Worm (Caenorhabditis elegans) whole organism, early embryonic: ENCODE measurements around the gene pgph-1.

ENCODE experiments used
- B0310.2 ChIP-seq: sonication (generic microtip); optimal IDR thresholded peaks from 2 replicates; lab custom pipeline; 2016; ENCODE audit warnings: mild to moderate bottlenecking, missing genetic modification characterization, missing compliant biosample characterization
- F13C5.2 ChIP-seq: sonication (generic microtip); optimal IDR thresholded peaks from 2 replicates; lab custom pipeline; 2017; ENCODE audit warnings: mild to moderate bottlenecking, missing genetic modification characterization, inconsistent platforms, missing compliant biosample characterization
- aly-1 ChIP-seq: sonication (generic microtip); optimal IDR thresholded peaks from 2 replicates; lab custom pipeline; 2016; ENCODE audit warnings: missing genetic modification characterization, missing compliant biosample characterization
- ama-1 ChIP-seq: fragments of 150-350 bp; optimal IDR thresholded peaks from 2 replicates; lab custom pipeline; 2014
- ceh-13 ChIP-seq: fragments of 200-800 bp; sonication (Bioruptor generic); optimal IDR thresholded peaks from 2 replicates; lab custom pipeline; 2018; ENCODE audit warnings: mild to moderate bottlenecking, missing genetic modification characterization, missing compliant biosample characterization
- ceh-36 ChIP-seq: sonication (generic microtip); optimal IDR thresholded peaks from 2 replicates; lab custom pipeline; 2016; ENCODE audit warnings: missing genetic modification characterization, inconsistent platforms, missing compliant biosample characterization
- ets-7 ChIP-seq: sonication (generic microtip); optimal IDR thresholded peaks from 2 replicates; lab custom pipeline; 2016; ENCODE audit warnings: missing genotype, missing genetic modification characterization, missing compliant biosample characterization
- flt-1 ChIP-seq: fragments of 200-800 bp; sonication (Bioruptor generic); IDR thresholded peaks from 2 replicates; pipeline ENCODE4 v1.3.6; 2022; ENCODE audit warnings: missing genetic modification characterization, missing compliant biosample characterization
- hmbx-1 ChIP-seq: sonication (generic microtip); optimal IDR thresholded peaks from 2 replicates; lab custom pipeline; 2016; ENCODE audit warnings: mild to moderate bottlenecking, missing genetic modification characterization, missing compliant biosample characterization
- hmg-4 ChIP-seq: fragments of 200-800 bp; sonication (Bioruptor generic); optimal IDR thresholded peaks from 2 replicates; lab custom pipeline; 2018; ENCODE audit warnings: mild to moderate bottlenecking, missing genetic modification characterization, missing compliant biosample characterization
- hnd-1 ChIP-seq: sonication (generic microtip); optimal IDR thresholded peaks from 2 replicates; lab custom pipeline; 2016; ENCODE audit warnings: missing genetic modification characterization, missing compliant biosample characterization
- pes-1 ChIP-seq: fragments of 200-800 bp; sonication (Bioruptor generic); IDR thresholded peaks from 2 replicates; pipeline ENCODE4 v1.3.6; 2022; ENCODE audit warnings: missing genetic modification reagents, missing genetic modification characterization, missing compliant biosample characterization
- scrt-1 ChIP-seq: fragments of 200-800 bp; sonication (Bioruptor generic); IDR thresholded peaks from 2 replicates; pipeline ENCODE4 v1.3.6; 2022; ENCODE audit warnings: missing genetic modification characterization, missing compliant biosample characterization
- sea-1 ChIP-seq: fragments of 200-800 bp; sonication (Bioruptor generic); conservative IDR thresholded peaks from 2 replicates; pipeline ENCODE4 v1.3.6; 2022; ENCODE audit warnings: missing genetic modification characterization, missing compliant biosample characterization
- tbx-11 ChIP-seq: fragments of 200-800 bp; sonication (Bioruptor generic); IDR thresholded peaks from 2 replicates; pipeline ENCODE4 v1.3.6; 2022; ENCODE audit warnings: missing genetic modification characterization, missing compliant biosample characterization
- tbx-37 ChIP-seq: fragments of 200-800 bp; sonication (Bioruptor generic); conservative IDR thresholded peaks from 2 replicates; pipeline ENCODE4 v1.3.6; 2022; ENCODE audit warnings: missing genetic modification reagents, missing genetic modification characterization, missing compliant biosample characterization
- tra-4 ChIP-seq: sonication (generic microtip); optimal IDR thresholded peaks from 2 replicates; lab custom pipeline; 2017; ENCODE audit warnings: missing genetic modification characterization, missing compliant biosample characterization

The pgph-1 gene

DNA sequence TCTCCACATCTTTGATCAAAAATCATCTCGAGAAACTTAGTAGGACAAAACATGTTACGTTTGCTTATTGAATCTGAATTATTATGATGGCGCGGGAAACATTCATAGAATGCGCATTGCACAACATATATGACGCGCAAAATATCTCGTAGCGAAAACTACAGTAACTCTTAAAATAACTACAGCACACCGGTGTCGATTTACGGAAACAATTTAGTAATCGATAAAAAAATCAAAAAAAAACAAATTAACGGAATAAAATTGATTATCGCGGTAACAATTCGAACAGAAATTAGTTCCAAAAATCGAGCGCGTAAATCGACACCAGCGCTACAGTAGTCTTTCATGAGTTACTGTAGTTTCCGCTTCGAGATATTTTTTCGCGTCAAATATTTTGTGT lies 31.2 kb downstream of the pgph-1 start:
- TF ChIP-seq ceh-36 (no peak), pes-1 (no peak), aly-1 (tag; lab: Kevin White, UChicago) (no peak), tbx-11 (no peak)

DNA sequence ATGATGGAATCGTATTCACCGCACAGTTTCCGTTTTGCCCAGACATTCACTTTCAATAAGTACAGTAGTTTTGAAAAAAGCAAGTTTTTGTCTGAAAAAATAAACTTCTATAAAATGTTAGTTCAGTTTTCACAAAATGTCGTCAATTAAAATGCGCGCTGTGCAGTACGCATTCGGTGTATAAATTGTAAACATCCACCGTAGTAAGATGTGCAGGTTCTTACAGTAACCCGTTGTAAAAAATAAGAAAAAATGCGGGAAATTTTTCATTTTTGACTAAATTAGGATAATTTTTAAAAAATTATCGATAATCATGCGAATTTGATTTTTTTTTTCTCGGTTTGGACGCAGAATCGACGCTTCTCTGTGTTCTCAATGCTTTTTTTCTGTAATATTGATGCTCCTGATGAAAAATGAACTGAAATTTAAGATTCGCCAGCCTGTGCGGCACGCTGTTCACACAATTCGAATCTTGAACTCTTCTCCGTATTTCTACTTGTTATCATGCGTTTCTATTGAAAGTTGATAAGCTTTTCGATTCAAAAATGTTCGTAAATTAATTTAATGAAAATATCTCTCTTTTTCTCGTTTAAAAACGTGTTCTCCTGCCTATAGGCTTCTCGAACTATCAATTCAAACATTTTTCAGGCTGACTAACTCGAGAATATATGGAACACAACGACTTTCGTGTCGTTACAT lies 35.9 kb downstream of the pgph-1 start, which contains the start of gene rga-3:
Gene rga-3 (plus strand): TSS at position 649 of the 699 bp plus-strand sequence.
- no peak for TF ChIP-seq tra-4 (tag; lab: Kevin White, UChicago)

DNA sequence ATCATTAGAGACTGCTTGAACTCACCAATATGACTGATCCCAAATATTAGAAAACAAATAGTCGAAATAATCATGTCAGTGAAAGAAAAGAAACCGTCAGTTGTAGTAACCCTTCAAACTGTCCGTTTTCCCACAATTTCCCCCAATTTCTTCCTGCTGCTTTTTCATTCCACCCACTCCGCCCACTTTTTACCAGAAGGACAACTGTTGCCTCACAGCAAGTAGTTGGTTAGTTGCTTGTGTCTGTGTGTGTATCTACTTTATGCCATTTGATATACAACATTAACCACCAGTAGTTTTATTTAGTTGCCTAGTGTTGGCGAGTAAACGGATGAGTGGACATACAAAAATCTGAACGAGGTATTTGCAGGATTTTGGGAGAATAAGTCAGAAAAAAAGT lies 36.8 kb downstream of the pgph-1 start, which contains the start of gene K09H11.9:
Gene K09H11.9 (minus strand): TSS at position 101 of the 400 bp plus-strand sequence.
- TF ChIP-seq hmg-4, result no peak
- no peak for TF ChIP-seq sea-1 (GFP tag; lab: Robert Waterston, UW)
- no peak for TF ChIP-seq F13C5.2 (tag; lab: Kevin White, UChicago)
- no peak for TF ChIP-seq hnd-1 (tag; lab: Kevin White, UChicago)
- no peak for TF ChIP-seq scrt-1
- no peak for TF ChIP-seq tbx-37 (GFP tag; lab: Robert Waterston, UW)
- TF ChIP-seq flt-1 (GFP tag; lab: Robert Waterston, UW), result no peak
- no peak for TF ChIP-seq tra-4 (tag; lab: Kevin White, UChicago)
- no peak for TF ChIP-seq pes-1
- TF ChIP-seq ceh-36, result no peak
- TF ChIP-seq aly-1 (tag; lab: Kevin White, UChicago), result no peak
- no peak for TF ChIP-seq ets-7 (tag; lab: Kevin White, UChicago)
- TF ChIP-seq ama-1 (lab: Kevin White, UChicago), result no peak
- TF ChIP-seq B0310.2 (tag; lab: Kevin White, UChicago), result no peak
- no peak for TF ChIP-seq hmbx-1 (tag; lab: Kevin White, UChicago)
- no peak for TF ChIP-seq tbx-11
- no peak for TF ChIP-seq ceh-13 (GFP tag; lab: Kevin White, UChicago)

DNA sequence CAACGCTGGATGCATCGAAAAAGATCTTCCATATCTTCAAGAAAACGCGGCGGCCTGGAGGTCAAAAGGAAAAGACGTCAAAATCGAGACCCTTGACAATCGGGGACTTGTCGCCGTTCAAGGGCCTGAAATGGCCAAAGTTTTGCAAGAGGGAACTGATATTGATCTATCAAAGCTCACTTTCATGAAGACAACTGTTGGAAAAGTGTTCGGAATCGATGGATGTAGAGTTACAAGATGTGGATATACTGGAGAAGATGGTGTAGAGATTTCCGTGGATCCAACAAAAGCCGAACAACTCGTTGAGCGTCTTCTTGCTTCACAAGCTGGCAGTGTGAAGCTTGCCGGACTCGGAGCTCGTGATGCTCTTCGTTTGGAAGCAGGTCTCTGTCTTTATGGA lies 39.8 kb downstream of the pgph-1 start:
- TF ChIP-seq tbx-37 (GFP tag; lab: Robert Waterston, UW) (no peak), scrt-1 (no peak), tbx-11 (no peak), B0310.2 (tag; lab: Kevin White, UChicago) (no peak), F13C5.2 (tag; lab: Kevin White, UChicago) (no peak), flt-1 (GFP tag; lab: Robert Waterston, UW) (no peak), hmbx-1 (tag; lab: Kevin White, UChicago) (no peak), hmg-4 (no peak)

DNA sequence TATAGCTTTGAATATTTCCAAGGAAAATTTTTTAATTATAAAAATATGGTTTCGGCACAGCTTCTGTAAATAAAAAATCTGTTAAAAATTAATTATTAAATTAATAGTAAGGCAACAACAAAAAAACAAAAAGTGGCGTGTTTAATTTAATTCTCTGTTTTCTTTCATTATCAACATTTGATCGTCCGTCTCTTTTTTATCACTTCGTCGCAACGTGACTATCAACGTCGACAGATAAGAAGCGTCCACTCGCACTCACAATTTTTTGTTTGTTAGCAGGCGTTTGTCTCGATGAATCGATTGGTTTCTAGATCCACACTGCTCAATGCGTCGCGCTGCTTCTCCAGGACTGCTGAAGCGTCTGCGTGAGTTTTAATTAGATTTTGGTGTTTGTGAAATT lies 40.7 kb downstream of the pgph-1 start, which contains the start of gene gcst-1:
Gene gcst-1 (plus strand): TSS at position 277 of the 400 bp plus-strand sequence.
- no peak for TF ChIP-seq hmg-4
- no peak for TF ChIP-seq ama-1 (lab: Kevin White, UChicago)
- TF ChIP-seq sea-1 (GFP tag; lab: Robert Waterston, UW), result no peak
- no peak for TF ChIP-seq ets-7 (tag; lab: Kevin White, UChicago)
- TF ChIP-seq hnd-1 (tag; lab: Kevin White, UChicago), result no peak
- no peak for TF ChIP-seq tbx-11
- no peak for TF ChIP-seq B0310.2 (tag; lab: Kevin White, UChicago)
- TF ChIP-seq ceh-13 (GFP tag; lab: Kevin White, UChicago), result no peak

DNA sequence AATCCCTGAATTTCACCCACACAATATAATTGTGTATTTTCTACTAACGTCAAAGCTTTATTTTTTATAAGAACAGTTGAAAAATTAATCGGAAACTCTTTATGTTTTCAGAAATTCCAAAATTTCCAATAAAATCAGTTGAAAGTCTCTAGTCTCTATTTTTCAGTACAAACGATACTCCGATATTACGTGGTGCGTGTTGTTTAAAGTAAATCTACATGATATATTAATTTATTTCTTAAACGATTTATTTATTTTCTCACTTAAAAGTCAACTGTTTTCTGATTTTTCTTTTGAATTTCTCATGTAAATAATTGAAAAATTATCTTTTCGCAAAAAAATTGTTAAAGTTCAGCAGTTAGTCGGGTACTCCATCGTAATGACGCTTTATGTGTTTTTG lies 41.1 kb downstream of the pgph-1 start:
- TF ChIP-seq flt-1 (GFP tag; lab: Robert Waterston, UW) (no peak), tbx-11 (no peak), sea-1 (GFP tag; lab: Robert Waterston, UW) (no peak), pes-1 (no peak), hmbx-1 (tag; lab: Kevin White, UChicago) (no peak), hmg-4 (no peak), hnd-1 (tag; lab: Kevin White, UChicago) (no peak), aly-1 (tag; lab: Kevin White, UChicago) (no peak), scrt-1 (no peak), ceh-13 (GFP tag; lab: Kevin White, UChicago) (no peak), ceh-36 (no peak), tbx-37 (GFP tag; lab: Robert Waterston, UW) (no peak), tra-4 (tag; lab: Kevin White, UChicago) (no peak)

DNA sequence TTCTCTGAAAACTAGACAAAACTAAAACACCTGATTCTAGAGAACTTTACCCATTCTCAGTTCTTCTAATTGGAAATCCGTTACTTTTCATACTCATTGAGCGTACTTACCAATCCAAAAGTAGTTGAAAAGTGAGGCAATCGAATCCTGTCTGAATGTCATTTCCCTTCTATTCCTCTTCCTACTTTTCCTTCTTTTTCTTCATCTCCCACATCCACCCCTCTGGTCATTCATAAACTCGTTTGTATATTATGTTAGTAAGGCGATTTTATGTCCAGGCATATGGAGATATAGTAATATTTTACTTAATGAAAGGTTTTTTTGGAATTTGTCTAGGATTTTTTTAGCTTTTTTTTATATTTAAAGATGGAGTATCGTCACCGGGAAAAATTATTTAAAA lies 45.0 kb downstream of the pgph-1 start:
- TF ChIP-seq ceh-36 (no peak), pes-1 (no peak), scrt-1 (no peak), flt-1 (GFP tag; lab: Robert Waterston, UW) (no peak), B0310.2 (tag; lab: Kevin White, UChicago) (no peak)

DNA sequence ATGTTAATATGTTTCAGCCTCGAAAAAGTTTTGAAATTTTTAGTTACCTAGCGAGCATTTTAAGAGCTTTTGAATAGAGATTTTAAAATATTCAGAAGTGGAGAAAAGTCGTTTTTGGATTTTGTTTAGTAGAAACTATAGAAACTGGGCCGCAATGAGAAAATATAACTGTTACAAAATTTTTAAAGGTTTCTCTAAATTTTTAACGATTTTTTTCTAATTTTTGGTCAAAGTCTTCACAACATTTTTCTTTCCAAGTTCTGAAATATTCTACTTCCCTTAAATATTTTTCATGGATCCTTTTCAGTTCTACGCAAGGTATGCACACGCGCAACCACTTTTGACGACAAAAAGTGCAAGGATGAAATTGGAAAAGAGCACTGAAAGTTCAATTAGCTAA lies 47.8 kb downstream of the pgph-1 start, which contains the start of gene peli-1:
Gene peli-1 (plus strand): TSS at position 301 of the 400 bp plus-strand sequence.
- TF ChIP-seq scrt-1, result no peak
- TF ChIP-seq pes-1, result no peak
- TF ChIP-seq hnd-1 (tag; lab: Kevin White, UChicago), result no peak
- no peak for TF ChIP-seq sea-1 (GFP tag; lab: Robert Waterston, UW)
- TF ChIP-seq tra-4 (tag; lab: Kevin White, UChicago), result no peak
- no peak for TF ChIP-seq ceh-36
- TF ChIP-seq tbx-37 (GFP tag; lab: Robert Waterston, UW), result no peak
- no peak for TF ChIP-seq ceh-13 (GFP tag; lab: Kevin White, UChicago)
- no peak for TF ChIP-seq F13C5.2 (tag; lab: Kevin White, UChicago)
- TF ChIP-seq flt-1 (GFP tag; lab: Robert Waterston, UW), result no peak
